Worm (Caenorhabditis elegans) whole organism, L3 larva: ENCODE data around the gene C28D4.7.

ENCODE experiments used
- R02D3.7 ChIP-seq: fragments of 150-350 bp; optimal IDR thresholded peaks from 2 replicates; lab custom pipeline; 2014; ENCODE audit warnings: missing biosample characterization, missing genetic modification characterization
- egl-27 ChIP-seq: sonication (generic microtip); optimal IDR thresholded peaks from 4 replicates; lab custom pipeline; 2017; ENCODE audit warnings: missing biosample characterization, missing genetic modification reagents, missing genetic modification characterization
- lin-15B ChIP-seq: fragments of 150-350 bp; optimal IDR thresholded peaks from 2 replicates; lab custom pipeline; 2014; ENCODE audit warnings: missing biosample characterization, missing genetic modification characterization
- nhr-11 ChIP-seq: fragments of 150-350 bp; optimal IDR thresholded peaks from 2 replicates; lab custom pipeline; 2014; ENCODE audit warnings: missing biosample characterization, missing genetic modification characterization
- nhr-76 ChIP-seq: fragments of 150-350 bp; sonication (generic microtip); optimal IDR thresholded peaks from 5 replicates; lab custom pipeline; 2014; ENCODE audit warnings: missing biosample characterization, missing genetic modification characterization
- pqm-1 ChIP-seq: fragments of 150-350 bp; optimal IDR thresholded peaks from 2 replicates; lab custom pipeline; 2017; ENCODE audit warnings: missing biosample characterization, missing genetic modification characterization, inconsistent platforms
- snpc-4 ChIP-seq: fragments of 150-350 bp; optimal IDR thresholded peaks from 2 replicates; lab custom pipeline; 2014; ENCODE audit warnings: missing biosample characterization, missing genetic modification characterization
- unc-62 ChIP-seq: fragments of 150-350 bp; sonication (generic microtip); optimal IDR thresholded peaks from 4 replicates; lab custom pipeline; 2014; ENCODE audit warnings: missing biosample characterization, missing genetic modification reagents, missing genetic modification characterization
- ztf-11 ChIP-seq: fragments of 150-350 bp; optimal IDR thresholded peaks from 2 replicates; lab custom pipeline; 2014; ENCODE audit warnings: missing biosample characterization, missing genetic modification characterization

- TF ChIP-seq nhr-11 (no peak), egl-27 (no peak), snpc-4 (tag; lab: Kevin White, UChicago) (no peak), nhr-76 (tag; lab: Kevin White, UChicago) (no peak), R02D3.7 (tag; lab: Kevin White, UChicago) (no peak), lin-15B (no peak), pqm-1 (tag; lab: Kevin White, UChicago) (no peak), ztf-11 (tag; lab: Kevin White, UChicago) (no peak), unc-62 (GFP tag; lab: Kevin White, UChicago) (no peak)
These were observed 30.5 kb upstream of the C28D4.7 start for ce11 chrIV:9773441-9773840.
